Worm (Caenorhabditis elegans) whole organism, L2 larva: ENCODE data around the gene tin-9.1.

Experiments
- egl-27 ChIP-seq: sonication (generic microtip); optimal IDR thresholded peaks from 3 replicates; lab custom pipeline; 2017; ENCODE audit warnings: missing biosample characterization, missing genetic modification reagents, missing genetic modification characterization
- elt-1 ChIP-seq: fragments of 150-350 bp; optimal IDR thresholded peaks from 2 replicates; lab custom pipeline; 2014; ENCODE audit warnings: missing biosample characterization, missing genetic modification characterization
- lin-39 ChIP-seq: fragments of 150-350 bp; optimal IDR thresholded peaks from 2 replicates; lab custom pipeline; 2014; ENCODE audit warnings: missing biosample characterization, missing genetic modification reagents, missing genetic modification characterization
- lsy-2 ChIP-seq, 2 experiments: fragments of 150-350 bp in 1 of 2; sonication (generic microtip) in 1 of 2; optimal IDR thresholded peaks; 2 replicates each; lab custom pipeline; 2014 to 2017; ENCODE audit warnings: missing biosample characterization in 2 of 2, missing genetic modification characterization in 2 of 2
- nhr-11 ChIP-seq: fragments of 150-350 bp; optimal IDR thresholded peaks from 2 replicates; lab custom pipeline; 2014; ENCODE audit warnings: missing biosample characterization, missing genetic modification characterization
- nhr-6 ChIP-seq: fragments of 150-350 bp; optimal IDR thresholded peaks from 2 replicates; lab custom pipeline; 2014; ENCODE audit warnings: missing biosample characterization, missing genetic modification characterization
- nhr-77 ChIP-seq: fragments of 150-350 bp; optimal IDR thresholded peaks from 2 replicates; lab custom pipeline; 2014; ENCODE audit warnings: missing biosample characterization, missing genetic modification characterization
- snpc-4 ChIP-seq: fragments of 150-350 bp; optimal IDR thresholded peaks from 2 replicates; lab custom pipeline; 2014; ENCODE audit warnings: missing biosample characterization, missing genetic modification characterization

DNA sequence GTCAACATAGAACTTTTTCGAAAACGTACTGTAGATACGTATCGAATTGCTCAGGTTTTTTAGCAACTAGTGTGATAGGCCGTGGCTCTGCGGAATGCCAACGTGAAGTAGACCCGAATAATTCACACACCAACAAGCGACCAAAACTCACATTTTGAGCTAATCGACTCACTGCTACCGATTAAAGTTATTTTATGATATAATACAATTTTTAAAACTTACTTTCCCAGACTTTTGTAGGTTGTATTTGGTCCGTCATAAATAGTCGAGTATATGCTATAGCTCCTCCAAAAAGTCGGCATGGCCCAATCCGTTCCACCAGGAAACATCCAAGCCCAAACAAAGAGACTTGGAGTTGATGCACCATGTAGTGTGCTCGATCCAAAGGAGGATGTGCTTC, 33.6 kb downstream of the tin-9.1 start, which contains the start of gene C25A8.1:
- TF ChIP-seq nhr-77 (tag; lab: Kevin White, UChicago), result no peak
- no peak for TF ChIP-seq lin-39 (tag; lab: Kevin White, UChicago)
- no peak for TF ChIP-seq egl-27
- TF ChIP-seq snpc-4, result no peak
- TF ChIP-seq lsy-2 (tag; optimal IDR thresholded peaks at IDR 0.05; lab: Kevin White, UChicago), result no peak
- no peak for TF ChIP-seq nhr-6 (tag; lab: Kevin White, UChicago)
- TF ChIP-seq nhr-11 (tag; lab: Kevin White, UChicago), result no peak
- no peak for TF ChIP-seq elt-1
